Fruit fly (Drosophila melanogaster) whole organism, embryonic: ENCODE results near the gene Twdlalpha.

Experiments used
- ATbp ChIP-seq: fragments of 200-800 bp; sonication (Bioruptor generic); optimal IDR thresholded peaks from 2 replicates; lab custom pipeline; 2017; ENCODE audit warnings: missing biosample characterization, mild to moderate bottlenecking, missing genetic modification characterization, missing genetic modification reagents
- CG10979 ChIP-seq: fragments of 200-800 bp; sonication (Bioruptor generic); optimal IDR thresholded peaks from 2 replicates; lab custom pipeline; 2018; ENCODE audit warnings: missing biosample characterization, mild to moderate bottlenecking, missing genetic modification characterization, moderate library complexity
- CG11696 ChIP-seq: fragments of 200-800 bp; sonication (Bioruptor generic); IDR thresholded peaks from 2 replicates; pipeline ENCODE4 v1.3.6; 2022; ENCODE audit warnings: missing biosample characterization, missing genetic modification characterization
- CG12104 ChIP-seq: fragments of 200-800 bp; sonication (Bioruptor generic); optimal IDR thresholded peaks from 3 replicates; lab custom pipeline; 2016; ENCODE audit warnings: missing biosample characterization, missing genetic modification characterization
- CG14050 ChIP-seq: fragments of 200-800 bp; sonication (Bioruptor generic); IDR thresholded peaks from 3 replicates; pipeline ENCODE4 v1.3.6; 2022; ENCODE audit warnings: missing biosample characterization, missing genetic modification characterization
- CG14965 ChIP-seq: fragments of 200-800 bp; sonication (Bioruptor generic); optimal IDR thresholded peaks from 2 replicates; lab custom pipeline; 2016; ENCODE audit warnings: missing biosample characterization, missing genetic modification characterization, borderline replicate concordance
- CG1529 ChIP-seq: fragments of 200-800 bp; sonication (Bioruptor generic); optimal IDR thresholded peaks from 3 replicates; lab custom pipeline; 2018; ENCODE audit warnings: missing biosample characterization, missing genetic modification characterization
- CG17359 ChIP-seq: fragments of 200-800 bp; sonication (Bioruptor generic); optimal IDR thresholded peaks from 3 replicates; lab custom pipeline; 2018; ENCODE audit warnings: missing biosample characterization, mild to moderate bottlenecking, missing genetic modification characterization, moderate library complexity
- CG17385 ChIP-seq: fragments of 200-800 bp; sonication (Bioruptor generic); optimal IDR thresholded peaks from 3 replicates; lab custom pipeline; 2018; ENCODE audit warnings: missing biosample characterization, mild to moderate bottlenecking, missing genetic modification characterization
- CG18011 ChIP-seq: fragments of 200-800 bp; sonication (Bioruptor generic); optimal IDR thresholded peaks from 2 replicates; lab custom pipeline; 2017; ENCODE audit warnings: missing biosample characterization, missing genetic modification characterization, mild to moderate bottlenecking, moderate library complexity, missing genotype
- CG2199 ChIP-seq: fragments of 200-800 bp; sonication (Bioruptor generic); IDR thresholded peaks from 3 replicates; pipeline ENCODE4 v1.3.6; 2022; ENCODE audit warnings: missing biosample characterization, missing genetic modification characterization
- CG32532 ChIP-seq: fragments of 200-800 bp; sonication (Bioruptor generic); IDR thresholded peaks from 2 replicates; pipeline ENCODE4 v1.3.6; 2022; ENCODE audit warnings: missing biosample characterization, missing genetic modification characterization
- CG34376 ChIP-seq: fragments of 200-800 bp; sonication (Bioruptor generic); optimal IDR thresholded peaks from 2 replicates; lab custom pipeline; 2018; ENCODE audit warnings: missing biosample characterization, mild to moderate bottlenecking, missing genetic modification characterization
- CG4424 ChIP-seq: fragments of 200-800 bp; sonication (Bioruptor generic); optimal IDR thresholded peaks from 3 replicates; lab custom pipeline; 2016; ENCODE audit warnings: missing biosample characterization, missing genetic modification characterization
- CG4854 ChIP-seq: fragments of 200-800 bp; sonication (Bioruptor generic); optimal IDR thresholded peaks from 2 replicates; lab custom pipeline; 2016; ENCODE audit warnings: missing biosample characterization, missing genetic modification characterization, inconsistent platforms
- CG6254 ChIP-seq: fragments of 200-800 bp; sonication (Bioruptor generic); optimal IDR thresholded peaks from 3 replicates; lab custom pipeline; 2017; ENCODE audit warnings: mild to moderate bottlenecking, missing biosample characterization, missing genetic modification reagents, missing genetic modification characterization
- CG6791 ChIP-seq: fragments of 200-800 bp; sonication (Bioruptor generic); IDR thresholded peaks from 3 replicates; pipeline ENCODE4 v1.3.6; 2022; ENCODE audit warnings: missing biosample characterization, missing genetic modification characterization; ENCODE audit not compliant: partially characterized antibody
- CG8290 ChIP-seq, 3 experiments: fragments of 200-800 bp; sonication (Bioruptor generic); optimal IDR thresholded peaks; 2 replicates each; lab custom pipeline; 2016 to 2019; ENCODE audit warnings: missing biosample characterization in 3 of 3, missing genetic modification characterization in 3 of 3, mild to moderate bottlenecking in 2 of 3, moderate library complexity in 1 of 3
- CG8359 ChIP-seq: fragments of 200-800 bp; sonication (Bioruptor generic); optimal IDR thresholded peaks from 2 replicates; lab custom pipeline; 2017; ENCODE audit warnings: missing biosample characterization, mild to moderate bottlenecking, missing genetic modification characterization, borderline replicate concordance
- CG9727 ChIP-seq: fragments of 200-800 bp; sonication (Bioruptor generic); optimal IDR thresholded peaks from 3 replicates; lab custom pipeline; 2017; ENCODE audit warnings: missing biosample characterization, mild to moderate bottlenecking, missing genetic modification characterization
- CTCF ChIP-seq: fragments of 200-800 bp; sonication (Bioruptor generic); optimal IDR thresholded peaks from 2 replicates; lab custom pipeline; 2017; ENCODE audit warnings: missing biosample characterization, mild to moderate bottlenecking, missing genetic modification characterization, moderate library complexity
- GATAe ChIP-seq: fragments of 200-800 bp; sonication (Bioruptor generic); conservative IDR thresholded peaks from 2 replicates; pipeline ENCODE4 v1.3.6; 2022; ENCODE audit warnings: missing biosample characterization, missing genetic modification characterization
- H15 ChIP-seq: fragments of 200-800 bp; sonication (Bioruptor generic); IDR thresholded peaks from 3 replicates; pipeline ENCODE4 v1.3.6; 2022; ENCODE audit warnings: missing biosample characterization, missing genetic modification characterization
- Sox100B ChIP-seq: fragments of 200-800 bp; sonication (Bioruptor generic); optimal IDR thresholded peaks from 3 replicates; lab custom pipeline; 2018; ENCODE audit warnings: missing biosample characterization, mild to moderate bottlenecking, missing genetic modification characterization
- Xrp1 ChIP-seq: fragments of 200-800 bp; sonication (Bioruptor generic); IDR thresholded peaks from 2 replicates; pipeline ENCODE4 v1.3.6; 2022; ENCODE audit warnings: missing biosample characterization, missing genetic modification characterization
- ato ChIP-seq: fragments of 200-800 bp; sonication (Bioruptor generic); IDR thresholded peaks from 2 replicates; pipeline ENCODE4 v1.3.6; 2022; ENCODE audit warnings: missing biosample characterization, missing genetic modification characterization; ENCODE audit not compliant: partially characterized antibody
- chinmo ChIP-seq: fragments of 200-800 bp; sonication (Bioruptor generic); IDR thresholded peaks from 4 replicates; pipeline ENCODE4 v1.3.6; 2022; ENCODE audit warnings: missing biosample characterization, missing genetic modification characterization; ENCODE audit not compliant: partially characterized antibody
- chm ChIP-seq: fragments of 200-800 bp; sonication (Bioruptor generic); IDR thresholded peaks from 2 replicates; pipeline ENCODE4 v1.3.6; 2022; ENCODE audit warnings: missing biosample characterization, missing genetic modification characterization
- crol ChIP-seq: fragments of 200-800 bp; sonication (Bioruptor generic); IDR thresholded peaks from 2 replicates; pipeline ENCODE4 v1.3.6; 2022; ENCODE audit warnings: missing biosample characterization, missing genetic modification characterization
- dmrt99B ChIP-seq: fragments of 200-800 bp; sonication (Bioruptor generic); optimal IDR thresholded peaks from 2 replicates; lab custom pipeline; 2018; ENCODE audit warnings: missing biosample characterization, mild to moderate bottlenecking, missing genetic modification characterization, moderate library complexity
- exex ChIP-seq: fragments of 200-800 bp; sonication (Bioruptor generic); optimal IDR thresholded peaks from 4 replicates; lab custom pipeline; 2018; ENCODE audit warnings: missing biosample characterization, mild to moderate bottlenecking, missing genetic modification characterization, moderate library complexity
- grn ChIP-seq: fragments of 200-800 bp; sonication (Bioruptor generic); optimal IDR thresholded peaks from 3 replicates; lab custom pipeline; 2017; ENCODE audit warnings: missing biosample characterization, missing genetic modification characterization
- gsb-n ChIP-seq: fragments of 200-800 bp; sonication (Bioruptor generic); optimal IDR thresholded peaks from 3 replicates; lab custom pipeline; 2018; ENCODE audit warnings: missing biosample characterization, mild to moderate bottlenecking, missing genetic modification characterization
- hkb ChIP-seq, 2 experiments: fragments of 200-800 bp in 1 of 2; fragments of >200 bp in 1 of 2; sonication (Bioruptor generic) in 1 of 2; IDR thresholded peaks in 1 of 2; optimal IDR thresholded peaks in 1 of 2; 2 replicates each; pipeline versions ENCODE4 v1.3.6 to Lab custom; 2017 to 2022; ENCODE audit warnings: missing biosample characterization in 1 of 2, missing genetic modification characterization in 1 of 2
- lab ChIP-seq: fragments of 200-800 bp; sonication (Bioruptor generic); optimal IDR thresholded peaks from 3 replicates; lab custom pipeline; 2017; ENCODE audit warnings: missing biosample characterization, missing genetic modification characterization, mild to moderate bottlenecking, moderate library complexity, missing genetic modification reagents
- lilli ChIP-seq: fragments of 200-800 bp; sonication (Bioruptor generic); optimal IDR thresholded peaks from 3 replicates; lab custom pipeline; 2016; ENCODE audit warnings: missing biosample characterization, missing genetic modification characterization
- lov ChIP-seq, 2 experiments: fragments of 200-800 bp in 1 of 2; fragments of >200 bp in 1 of 2; sonication (Bioruptor generic) in 1 of 2; IDR thresholded peaks in 1 of 2; optimal IDR thresholded peaks in 1 of 2; 2 replicates in 1 of 2; 3 replicates in 1 of 2; pipeline versions ENCODE4 v1.3.6 to Lab custom; 2017 to 2022; ENCODE audit warnings: missing biosample characterization in 1 of 2, missing genetic modification characterization in 1 of 2
- pan ChIP-seq, 4 experiments: fragments of >200 bp in 3 of 4; fragments of 200-800 bp in 1 of 4; sonication (Bioruptor generic) in 1 of 4; optimal IDR thresholded peaks in 3 of 4; IDR thresholded peaks in 1 of 4; 2 replicates each; pipeline versions ENCODE4 v1.3.6 to Lab custom; 2017 to 2022; ENCODE audit warnings: missing biosample characterization in 2 of 4, missing genetic modification characterization in 2 of 4, mixed read lengths in 1 of 4
- peb ChIP-seq: fragments of 200-800 bp; sonication (Bioruptor generic); IDR thresholded peaks from 2 replicates; pipeline ENCODE4 v1.3.6; 2022; ENCODE audit warnings: missing biosample characterization, missing genetic modification characterization
- sd ChIP-seq: fragments of 200-800 bp; sonication (Bioruptor generic); optimal IDR thresholded peaks from 3 replicates; lab custom pipeline; 2018; ENCODE audit warnings: missing biosample characterization, mild to moderate bottlenecking, missing genetic modification characterization, moderate library complexity
- stwl ChIP-seq: fragments of 200-800 bp; sonication (Bioruptor generic); optimal IDR thresholded peaks from 3 replicates; lab custom pipeline; 2018; ENCODE audit warnings: missing biosample characterization, mild to moderate bottlenecking, missing genetic modification characterization, moderate library complexity
- sug ChIP-seq: fragments of 200-800 bp; optimal IDR thresholded peaks from 2 replicates; lab custom pipeline; 2019; ENCODE audit warnings: missing biosample characterization, mild to moderate bottlenecking, missing genetic modification characterization, moderate library complexity
- tgo ChIP-seq: fragments of 200-800 bp; sonication (Bioruptor generic); IDR thresholded peaks from 3 replicates; pipeline ENCODE4 v1.3.6; 2022; ENCODE audit warnings: missing biosample characterization, missing genetic modification characterization
- trem ChIP-seq: fragments of 200-800 bp; optimal IDR thresholded peaks from 3 replicates; lab custom pipeline; 2019; ENCODE audit warnings: missing biosample characterization, mild to moderate bottlenecking, missing genetic modification characterization, moderate library complexity

The Twdlalpha gene

dm6 chrX:16744345-16744744 lies 1.7 kb downstream of the Twdlalpha start:
- peak; percentile 30 for TF ChIP-seq CTCF (GFP tag; lab: Kevin White, UChicago)
- peak; percentile 44 for TF ChIP-seq CG8290 (GFP tag; optimal IDR thresholded peaks at IDR 0.05; lab: Kevin White, UChicago)
- no peak for TF ChIP-seq CG8290 (tag; optimal IDR thresholded peaks at IDR 0.05; lab: Kevin White, UChicago)
- TF ChIP-seq CG6791 (GFP tag; lab: Robert Waterston, UW), result 0 out of 3 replicates have a peak, but pooled peaks have one; percentile 9
- peak; percentile 96 for TF ChIP-seq CG18011 (GFP tag; lab: Kevin White, UChicago)
- no peak for TF ChIP-seq gsb-n (tag; lab: Kevin White, UChicago)
- TF ChIP-seq chinmo (GFP tag; lab: Robert Waterston, UW), result no peak
- no peak for TF ChIP-seq ato
- TF ChIP-seq CG4854 (GFP tag; lab: Kevin White, UChicago), result no peak

dm6 chrX:16745942-16746341 lies 3.3 kb downstream of the Twdlalpha start:
- TF ChIP-seq sug (tag; lab: Kevin White, UChicago), result peak; percentile 85
- no peak for TF ChIP-seq CG12104 (GFP tag; lab: Kevin White, UChicago)
- TF ChIP-seq CG34376 (GFP tag; lab: Kevin White, UChicago), result peak; percentile 16
- peak; percentile 45; the same call in 1 of the 2 replicates for TF ChIP-seq CG11696 (GFP tag; lab: Robert Waterston, UW)
- peak; percentile 48 for TF ChIP-seq sd
- no peak for TF ChIP-seq crol (GFP tag; lab: Robert Waterston, UW)
- 0 out of 2 replicates have a peak, but pooled peaks have one; percentile 18 for TF ChIP-seq GATAe (GFP tag; lab: Robert Waterston, UW)
- peak; percentile 28 for TF ChIP-seq grn (GFP tag; lab: Kevin White, UChicago)
- peak; percentile 64 for TF ChIP-seq exex (tag; lab: Kevin White, UChicago)

- TF ChIP-seq dmrt99B (tag; lab: Kevin White, UChicago) (peak; percentile 30), stwl (peak; percentile 8), hkb (optimal IDR thresholded peaks at IDR 0.05; lab: Kevin White, UChicago) (no peak), hkb (GFP tag; IDR thresholded peaks at IDR 0.05; lab: Robert Waterston, UW) (0 out of 2 replicates have a peak, but pooled peaks have one; percentile 25), CG9727 (GFP tag; lab: Kevin White, UChicago) (no peak), peb (GFP tag; lab: Robert Waterston, UW) (no peak), CG8359 (GFP tag; lab: Kevin White, UChicago) (peak; percentile 8), Sox100B (peak; percentile 11), CG32532 (GFP tag; lab: Robert Waterston, UW) (peak; percentile 26; the same call in 1 of the 2 replicates), CG14050 (GFP tag; lab: Robert Waterston, UW) (no peak), CG2199 (GFP tag; lab: Robert Waterston, UW) (peak; percentile 92), lov (optimal IDR thresholded peaks at IDR 0.05; lab: Kevin White, UChicago) (no peak), lov (GFP tag; IDR thresholded peaks at IDR 0.05; lab: Robert Waterston, UW) (0 out of 3 replicates have a peak, but pooled peaks have one; percentile 42), trem (peak; percentile 69), chm (GFP tag; lab: Robert Waterston, UW) (0 out of 2 replicates have a peak, but pooled peaks have one; percentile 14), CG14965 (GFP tag; lab: Kevin White, UChicago) (peak; percentile 93), crol (GFP tag; lab: Robert Waterston, UW) (no peak), CG17359 (tag; lab: Kevin White, UChicago) (peak; percentile 11), tgo (GFP tag; lab: Robert Waterston, UW) (no peak), CG1529 (peak; percentile 13), CG10979 (tag; lab: Kevin White, UChicago) (peak; percentile 27), lab (no peak), pan (optimal IDR thresholded peaks at IDR 0.05; lab: Kevin White, UChicago) (no peak), pan (GFP tag; optimal IDR thresholded peaks at IDR 0.05 in 1 of 2, IDR thresholded peaks at IDR 0.05 in 1 of 2) (peak in 1 of 2 experiments; percentile 13), ATbp (GFP tag; lab: Kevin White, UChicago) (peak; percentile 0), CG8290 (GFP tag; optimal IDR thresholded peaks at IDR 0.05; lab: Kevin White, UChicago) (peak; percentile 71), CG8290 (tag; optimal IDR thresholded peaks at IDR 0.05; lab: Kevin White, UChicago) (no peak), CG4424 (peak; percentile 34), Xrp1 (0 out of 2 replicates have a peak, but pooled peaks have one; percentile 14), CG6254 (peak; percentile 34), H15 (GFP tag; lab: Robert Waterston, UW) (no peak), lilli (GFP tag; lab: Kevin White, UChicago) (no peak), CG17385 (GFP tag; lab: Kevin White, UChicago) (peak; percentile 27)
Measured at dm6 chrX:16746824-16747223, 4.2 kb downstream of the Twdlalpha start.
